Fruit fly (Drosophila melanogaster) whole organism, embryonic: ENCODE results near the gene mRpL32.

Experiments
- BEAF-32 ChIP-seq: fragments of 200-800 bp; sonication (Bioruptor generic); optimal IDR thresholded peaks from 3 replicates; lab custom pipeline; 2017; ENCODE audit warnings: missing biosample characterization, missing genetic modification characterization, mild to moderate bottlenecking, moderate library complexity, missing genetic modification reagents
- CG11560 ChIP-seq: fragments of 200-800 bp; sonication (Bioruptor generic); IDR thresholded peaks from 3 replicates; pipeline ENCODE4 v1.3.6; 2022; ENCODE audit warnings: missing biosample characterization, missing genetic modification characterization
- CG15696 ChIP-seq: fragments of 200-800 bp; sonication (Bioruptor generic); optimal IDR thresholded peaks from 2 replicates; lab custom pipeline; 2019; ENCODE audit warnings: missing biosample characterization, mild to moderate bottlenecking, missing genetic modification characterization, moderate library complexity
- CG1792 ChIP-seq: fragments of 200-800 bp; sonication (Bioruptor generic); optimal IDR thresholded peaks from 2 replicates; lab custom pipeline; 2016; ENCODE audit warnings: missing biosample characterization, missing genetic modification characterization
- CG18476 ChIP-seq: fragments of 200-800 bp; sonication (Bioruptor generic); optimal IDR thresholded peaks from 2 replicates; lab custom pipeline; 2016; ENCODE audit warnings: missing biosample characterization, mild to moderate bottlenecking, missing genetic modification characterization
- CG32772 ChIP-seq: fragments of 200-800 bp; sonication (Bioruptor generic); IDR thresholded peaks from 2 replicates; pipeline ENCODE4 v1.3.6; 2022; ENCODE audit warnings: missing biosample characterization, missing genetic modification characterization
- CG9932 ChIP-seq: fragments of 200-800 bp; sonication (Bioruptor generic); IDR thresholded peaks from 2 replicates; pipeline ENCODE4 v1.3.6; 2022; ENCODE audit warnings: missing biosample characterization, missing genetic modification characterization
- HHEX ChIP-seq: fragments of 200-800 bp; sonication (Bioruptor generic); optimal IDR thresholded peaks from 3 replicates; lab custom pipeline; 2017; ENCODE audit warnings: missing biosample characterization, mild to moderate bottlenecking, missing genetic modification characterization, missing genetic modification reagents
- HmgD ChIP-seq: fragments of 200-800 bp; sonication (Bioruptor generic); optimal IDR thresholded peaks from 3 replicates; lab custom pipeline; 2016; ENCODE audit warnings: missing biosample characterization, missing genetic modification characterization
- croc ChIP-seq: fragments of 200-800 bp; sonication (Bioruptor generic); conservative IDR thresholded peaks from 3 replicates; pipeline ENCODE4 v1.3.6; 2022; ENCODE audit warnings: missing biosample characterization, missing genetic modification characterization
- jumu ChIP-seq: fragments of 200-800 bp; sonication (Bioruptor generic); optimal IDR thresholded peaks from 3 replicates; lab custom pipeline; 2016; ENCODE audit warnings: missing biosample characterization, missing genetic modification characterization
- sna ChIP-seq: fragments of 200-800 bp; sonication (Bioruptor generic); IDR thresholded peaks from 2 replicates; pipeline ENCODE4 v1.3.6; 2022; ENCODE audit warnings: missing biosample characterization, missing genetic modification characterization; ENCODE audit not compliant: partially characterized antibody

- no peak for TF ChIP-seq CG1792 (GFP tag; lab: Kevin White, UChicago)
- no peak for TF ChIP-seq BEAF-32 (GFP tag; lab: Kevin White, UChicago)
- TF ChIP-seq CG9932 (GFP tag; lab: Robert Waterston, UW) = no peak
- no peak for TF ChIP-seq CG15696 (tag; lab: Kevin White, UChicago)
- no peak for TF ChIP-seq CG11560 (tag; lab: Robert Waterston, UW)
- no peak for TF ChIP-seq jumu (GFP tag; lab: Kevin White, UChicago)
- TF ChIP-seq CG32772 (GFP tag; lab: Robert Waterston, UW) = no peak
- TF ChIP-seq CG18476 (GFP tag; lab: Kevin White, UChicago) = no peak
- TF ChIP-seq croc (GFP tag; lab: Robert Waterston, UW) = no peak
- TF ChIP-seq sna (GFP tag; lab: Robert Waterston, UW) = no peak
- no peak for TF ChIP-seq HmgD (GFP tag; lab: Kevin White, UChicago)
- TF ChIP-seq HHEX (GFP tag; lab: Kevin White, UChicago) = no peak
These were observed 43.0 kb downstream of the mRpL32 start for dm6 chr3R:31295694-31296093.
